Worm (Caenorhabditis elegans) whole organism, midembryonic: ENCODE results near the gene rde-4.
A peak's percentile ranks its signal among the peaks of the same experiment; 100 is the strongest.

Experiments used
- T22C8.4 ChIP-seq: fragments of 200-800 bp; sonication (Bioruptor generic); IDR thresholded peaks from 2 replicates; pipeline ENCODE4 v1.3.6; 2022; ENCODE audit warnings: missing genetic modification characterization, missing compliant biosample characterization
- cog-1 ChIP-seq: sonication (generic microtip); optimal IDR thresholded peaks from 2 replicates; lab custom pipeline; 2016; ENCODE audit warnings: missing genetic modification characterization, missing compliant biosample characterization
- flt-1 ChIP-seq: fragments of 200-800 bp; sonication (Bioruptor generic); IDR thresholded peaks from 2 replicates; pipeline ENCODE4 v1.3.6; 2022; ENCODE audit warnings: missing genetic modification characterization, missing compliant biosample characterization
- klf-2 ChIP-seq: fragments of 200-800 bp; sonication (Bioruptor generic); conservative IDR thresholded peaks from 2 replicates; pipeline ENCODE4 v1.3.6; 2022; ENCODE audit warnings: missing genetic modification reagents, missing genetic modification characterization, missing compliant biosample characterization
- med-1 ChIP-seq: sonication (generic microtip); optimal IDR thresholded peaks from 2 replicates; lab custom pipeline; 2017; ENCODE audit warnings: missing genetic modification characterization, mild to moderate bottlenecking, missing compliant biosample characterization, antibody characterized with exemption, missing genetic modification reagents; ENCODE audit not compliant: insufficient read depth
- ref-1 ChIP-seq: fragments of 200-800 bp; sonication (Bioruptor generic); conservative IDR thresholded peaks from 2 replicates; pipeline ENCODE4 v1.3.6; 2022; ENCODE audit warnings: missing genetic modification reagents, missing genetic modification characterization, missing compliant biosample characterization
- tab-1 ChIP-seq: fragments of 200-800 bp; sonication (Bioruptor generic); IDR thresholded peaks from 2 replicates; pipeline ENCODE4 v1.3.6; 2022; ENCODE audit warnings: missing genetic modification characterization, missing compliant biosample characterization
- ztf-23 ChIP-seq: fragments of 200-800 bp; sonication (Bioruptor generic); IDR thresholded peaks from 2 replicates; pipeline ENCODE4 v1.3.6; 2022; ENCODE audit warnings: missing genetic modification reagents, missing genetic modification characterization, missing compliant biosample characterization
- ztf-29 ChIP-seq: fragments of 200-800 bp; sonication (Bioruptor generic); IDR thresholded peaks from 2 replicates; pipeline ENCODE4 v1.3.6; 2022; ENCODE audit warnings: missing genetic modification reagents, missing genetic modification characterization, missing compliant biosample characterization

The rde-4 gene

DNA sequence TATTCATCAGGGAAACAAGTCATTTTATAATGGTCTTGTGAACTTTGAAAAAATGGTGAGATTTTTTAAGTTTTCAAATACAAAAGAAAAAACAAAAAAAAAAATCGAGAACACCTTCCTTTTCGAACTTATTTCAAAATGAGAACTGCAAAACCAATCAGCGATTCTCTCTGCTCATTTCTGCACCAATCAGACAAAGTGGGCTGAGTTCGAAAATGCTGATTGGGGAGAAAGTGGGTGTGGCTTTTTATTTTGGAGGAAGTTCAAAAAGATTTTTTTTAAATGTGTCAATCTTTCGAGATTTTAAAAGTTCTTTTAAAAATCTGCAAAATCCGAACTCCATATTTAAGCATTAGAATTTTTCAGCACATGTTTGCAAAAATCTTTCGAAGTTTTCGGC, 23.9 kb downstream of the rde-4 start:
- TF ChIP-seq tab-1 (GFP tag; lab: Robert Waterston, UW) (no peak), flt-1 (GFP tag; lab: Robert Waterston, UW) (no peak), T22C8.4 (GFP tag; lab: Robert Waterston, UW) (no peak), ztf-29 (GFP tag; lab: Robert Waterston, UW) (no peak)

- TF ChIP-seq med-1 (GFP tag; lab: Kevin White, UChicago) = no peak
- TF ChIP-seq cog-1 (tag; lab: Kevin White, UChicago) = no peak
- no peak for TF ChIP-seq klf-2
- TF ChIP-seq ref-1 = no peak
- no peak for TF ChIP-seq tab-1 (GFP tag; lab: Robert Waterston, UW)
- no peak for TF ChIP-seq ztf-23
- TF ChIP-seq T22C8.4 (GFP tag; lab: Robert Waterston, UW) = no peak
- TF ChIP-seq flt-1 (GFP tag; lab: Robert Waterston, UW) = no peak
- no peak for TF ChIP-seq ztf-29 (GFP tag; lab: Robert Waterston, UW)
Measured at ce11 chrIII:10188912-10189311, 29.5 kb downstream of the rde-4 start, which contains the start of gene epac-1. Gene epac-1 (plus strand): TSS chrIII:10189212.

DNA sequence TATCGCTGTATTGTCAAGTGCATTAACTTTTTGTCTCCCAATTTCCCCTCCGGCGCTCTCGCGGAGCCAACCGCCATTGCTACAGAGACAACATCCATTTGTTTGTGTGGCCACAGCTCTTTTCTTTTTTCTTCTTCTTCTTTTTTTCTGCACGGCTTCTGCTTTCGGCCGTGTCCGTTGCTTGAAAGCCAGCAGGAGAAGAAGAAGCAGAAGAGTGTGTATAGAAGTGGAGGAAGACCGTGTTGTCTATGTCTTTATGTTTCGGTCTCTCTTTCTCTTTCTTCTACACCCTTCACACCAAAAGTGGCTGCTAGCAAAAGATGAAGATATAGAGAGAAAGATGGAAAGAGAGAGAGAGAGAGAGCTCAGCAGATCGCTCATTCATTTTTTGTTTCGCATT, 30.6 kb downstream of the rde-4 start:
- TF ChIP-seq klf-2 (no peak), ztf-23 (no peak), ref-1 (no peak), tab-1 (GFP tag; lab: Robert Waterston, UW) (no peak), flt-1 (GFP tag; lab: Robert Waterston, UW) (no peak), ztf-29 (GFP tag; lab: Robert Waterston, UW) (0 out of 2 replicates have a peak, but pooled peaks have one; percentile 13)

ce11 chrIII:10186160-10186559, 32.3 kb downstream of the rde-4 start, which contains the start of gene unc-47:
Gene unc-47 (minus strand): TSS chrIII:10186260.
- TF ChIP-seq ztf-23 = no peak
- no peak for TF ChIP-seq flt-1 (GFP tag; lab: Robert Waterston, UW)
- no peak for TF ChIP-seq cog-1 (tag; lab: Kevin White, UChicago)
- TF ChIP-seq T22C8.4 (GFP tag; lab: Robert Waterston, UW) = no peak
- TF ChIP-seq tab-1 (GFP tag; lab: Robert Waterston, UW) = no peak
- no peak for TF ChIP-seq ref-1
- no peak for TF ChIP-seq ztf-29 (GFP tag; lab: Robert Waterston, UW)
- TF ChIP-seq med-1 (GFP tag; lab: Kevin White, UChicago) = no peak
- TF ChIP-seq klf-2 = no peak

- TF ChIP-seq T22C8.4 (GFP tag; lab: Robert Waterston, UW) (no peak), flt-1 (GFP tag; lab: Robert Waterston, UW) (no peak), tab-1 (GFP tag; lab: Robert Waterston, UW) (no peak), ztf-29 (GFP tag; lab: Robert Waterston, UW) (no peak), klf-2 (no peak), med-1 (GFP tag; lab: Kevin White, UChicago) (no peak), ref-1 (no peak), ztf-23 (no peak), cog-1 (tag; lab: Kevin White, UChicago) (no peak)
Measured at ce11 chrIII:10181868-10182267, 36.6 kb downstream of the rde-4 start.

- TF ChIP-seq tab-1 (GFP tag; lab: Robert Waterston, UW) = no peak
- TF ChIP-seq ref-1 = no peak
- no peak for TF ChIP-seq ztf-29 (GFP tag; lab: Robert Waterston, UW)
- TF ChIP-seq cog-1 (tag; lab: Kevin White, UChicago) = no peak
- no peak for TF ChIP-seq flt-1 (GFP tag; lab: Robert Waterston, UW)
- no peak for TF ChIP-seq ztf-23
- TF ChIP-seq klf-2 = no peak
- TF ChIP-seq med-1 (GFP tag; lab: Kevin White, UChicago) = no peak
Measured at ce11 chrIII:10179444-10179843, 39.0 kb downstream of the rde-4 start.

DNA sequence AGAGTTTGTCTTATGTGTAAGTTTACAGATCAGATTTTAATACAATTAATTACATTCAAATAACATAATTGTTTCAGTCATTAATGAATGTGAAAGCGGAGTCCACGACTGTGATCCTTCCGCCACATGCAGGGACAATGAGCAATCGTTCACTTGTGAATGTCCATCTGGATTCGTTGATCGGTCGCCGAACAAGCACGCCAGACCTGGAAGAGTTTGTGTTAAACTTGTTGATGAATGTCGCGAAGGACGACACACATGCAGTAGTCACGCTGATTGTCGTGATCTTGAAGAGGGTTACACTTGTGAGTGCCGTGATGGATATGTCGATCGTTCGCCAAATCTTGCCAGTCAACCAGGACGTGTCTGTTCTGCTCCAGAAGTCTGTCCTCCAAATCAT, 39.9 kb downstream of the rde-4 start:
- TF ChIP-seq ztf-29 (GFP tag; lab: Robert Waterston, UW) (no peak), flt-1 (GFP tag; lab: Robert Waterston, UW) (no peak), ztf-23 (no peak), med-1 (GFP tag; lab: Kevin White, UChicago) (no peak), cog-1 (tag; lab: Kevin White, UChicago) (no peak), tab-1 (GFP tag; lab: Robert Waterston, UW) (no peak), ref-1 (no peak), klf-2 (no peak), T22C8.4 (GFP tag; lab: Robert Waterston, UW) (no peak)

DNA sequence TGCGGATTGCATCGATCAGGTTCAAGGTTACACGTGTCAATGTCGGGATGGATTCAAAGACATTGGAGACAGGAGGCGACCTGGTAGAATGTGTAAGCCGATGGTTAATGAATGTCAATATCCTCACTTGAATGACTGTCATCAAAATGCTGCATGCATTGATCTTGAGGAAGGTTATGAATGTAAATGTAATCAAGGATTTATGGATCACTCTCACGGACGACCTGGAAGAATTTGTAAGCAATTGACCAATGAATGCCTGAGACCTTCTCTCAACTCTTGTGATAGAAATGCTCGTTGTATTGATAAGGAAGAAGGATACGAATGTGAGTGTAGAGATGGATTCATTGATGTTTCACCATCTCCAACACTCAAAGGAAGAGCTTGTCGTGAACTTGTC, 40.4 kb downstream of the rde-4 start:
- TF ChIP-seq T22C8.4 (GFP tag; lab: Robert Waterston, UW) (no peak), ref-1 (no peak), ztf-29 (GFP tag; lab: Robert Waterston, UW) (no peak)

- TF ChIP-seq T22C8.4 (GFP tag; lab: Robert Waterston, UW) = no peak
- TF ChIP-seq klf-2 = no peak
- no peak for TF ChIP-seq ztf-29 (GFP tag; lab: Robert Waterston, UW)
- no peak for TF ChIP-seq ztf-23
- no peak for TF ChIP-seq tab-1 (GFP tag; lab: Robert Waterston, UW)
- no peak for TF ChIP-seq cog-1 (tag; lab: Kevin White, UChicago)
- no peak for TF ChIP-seq flt-1 (GFP tag; lab: Robert Waterston, UW)
- no peak for TF ChIP-seq med-1 (GFP tag; lab: Kevin White, UChicago)
- no peak for TF ChIP-seq ref-1
Measured at ce11 chrIII:10170265-10170664, 48.2 kb downstream of the rde-4 start.
